Worm (Caenorhabditis elegans): Measurements from ENCODE around the gene srd-67.
"Not testable (repeated sequence)": the region's sequence is repeated elsewhere in the genome, so short reads cannot be mapped to it uniquely, and the experiment has no call there.

The srd-67 gene

ce11 chrIII:2272075-2272474 lies 26.4 kb upstream of the srd-67 start, which contains the start of gene fbxa-48:
TSS of gene fbxa-48 (minus strand) at chrIII:2272175.
- TF ChIP-seq drap-1 (GFP tag; optimal IDR thresholded peaks at IDR 0.05) (no peak), hlh-1 (tag; optimal IDR thresholded peaks at IDR 0.05) (no peak), bed-3 (GFP tag; optimal IDR thresholded peaks at IDR 0.05) (no peak), ham-2 (GFP tag; optimal IDR thresholded peaks at IDR 0.05) (no peak), sem-2 (GFP tag; optimal IDR thresholded peaks at IDR 0.05) (no peak), cnd-1 (tag; optimal IDR thresholded peaks at IDR 0.05) (no peak)

- TF ChIP-seq ztf-11 (tag; optimal IDR thresholded peaks at IDR 0.05), result no peak
- TF ChIP-seq hlh-1 (tag; optimal IDR thresholded peaks at IDR 0.05), result no peak
- no peak for TF ChIP-seq blmp-1 (tag; optimal IDR thresholded peaks at IDR 0.05)
- no peak for TF ChIP-seq elt-3 (tag; optimal IDR thresholded peaks at IDR 0.05)
- TF ChIP-seq tbx-8 (GFP tag; optimal IDR thresholded peaks at IDR 0.05), result no peak
- TF ChIP-seq elt-1 (tag; optimal IDR thresholded peaks at IDR 0.05; ENCODE audit: borderline replicate concordance, insufficient read depth), result no peak
- no peak for TF ChIP-seq unc-62 (GFP tag; optimal IDR thresholded peaks at IDR 0.05)
- no peak for TF ChIP-seq unc-120 (tag; optimal IDR thresholded peaks at IDR 0.05; ENCODE audit: poor library complexity, severe bottlenecking)
- TF ChIP-seq ceh-39 (tag; optimal IDR thresholded peaks at IDR 0.05), result no peak
- no peak for TF ChIP-seq unc-39 (tag; optimal IDR thresholded peaks at IDR 0.05)
- no peak for TF ChIP-seq pha-4 (tag; optimal IDR thresholded peaks at IDR 0.05)
- no peak for TF ChIP-seq lin-32 (GFP tag; optimal IDR thresholded peaks at IDR 0.05)
- no peak for TF ChIP-seq sem-2 (GFP tag; optimal IDR thresholded peaks at IDR 0.05)
- TF ChIP-seq mls-2 (tag; optimal IDR thresholded peaks at IDR 0.05), result no peak
- TF ChIP-seq snpc-4 (tag; optimal IDR thresholded peaks at IDR 0.05), result no peak
- no peak for TF ChIP-seq sptf-1 (tag; optimal IDR thresholded peaks at IDR 0.05)
- no peak for TF ChIP-seq mab-5 (tag; optimal IDR thresholded peaks at IDR 0.05)
- no peak for TF ChIP-seq nhr-2 (tag; optimal IDR thresholded peaks at IDR 0.05)
- no peak for TF ChIP-seq nhr-237 (tag; optimal IDR thresholded peaks at IDR 0.05)
Observed at ce11 chrIII:2265986-2266701, 20.5 kb upstream of the srd-67 start, which contains the start of gene fbxa-9. TSS of gene fbxa-9 (plus strand) at chrIII:2266651.

ce11 chrIII:2262942-2263341 lies 17.3 kb upstream of the srd-67 start, which contains the start of gene Y54F10BM.6:
TSS of gene Y54F10BM.6 (plus strand) at chrIII:2263242.
- TF ChIP-seq zip-8 (tag; optimal IDR thresholded peaks at IDR 0.05) (peak; percentile 6), sem-2 (GFP tag; optimal IDR thresholded peaks at IDR 0.05) (no peak), ceh-39 (tag; optimal IDR thresholded peaks at IDR 0.05) (peak; percentile 49)

- TF ChIP-seq sem-2, drap-1, tbx-8 (GFP tag; optimal IDR thresholded peaks at IDR 0.05): not testable (repeated sequence)
Observed at ce11 chrIII:2261353-2261752, 15.7 kb upstream of the srd-67 start, which contains the start of gene fbxa-42. TSS of gene fbxa-42 (minus strand) at chrIII:2261453.

DNA sequence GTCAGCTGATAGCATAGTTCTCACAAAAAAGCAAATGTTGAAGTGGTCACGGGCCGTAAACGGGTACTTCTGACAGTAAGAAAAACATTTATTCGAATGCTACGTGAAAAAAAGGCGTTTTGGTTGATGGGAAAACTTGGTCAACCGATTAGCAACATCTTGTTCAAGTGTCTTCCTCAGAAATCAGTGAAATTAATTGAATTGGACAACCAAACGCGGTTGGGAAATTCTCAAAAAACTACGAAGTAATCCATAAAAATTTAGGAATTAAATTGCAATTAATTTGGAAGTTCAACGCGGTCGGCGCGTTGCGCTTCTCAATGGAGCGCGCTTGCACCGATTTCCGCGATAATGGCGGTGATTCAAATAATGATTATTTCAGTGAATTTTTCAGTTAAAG lies 13.7 kb upstream of the srd-67 start:
- TF ChIP-seq nhr-237 (tag; optimal IDR thresholded peaks at IDR 0.05), result no peak
- no peak for TF ChIP-seq pha-4 (tag; optimal IDR thresholded peaks at IDR 0.05)
- TF ChIP-seq lsy-2 (tag; optimal IDR thresholded peaks at IDR 0.05), result no peak
- TF ChIP-seq ceh-39 (tag; optimal IDR thresholded peaks at IDR 0.05), result no peak
- TF ChIP-seq zip-8 (tag; optimal IDR thresholded peaks at IDR 0.05), result no peak
- TF ChIP-seq ztf-11 (tag; optimal IDR thresholded peaks at IDR 0.05), result no peak
- TF ChIP-seq nhr-76 (tag; optimal IDR thresholded peaks at IDR 0.05), result no peak
- TF ChIP-seq lin-13 (tag; optimal IDR thresholded peaks at IDR 0.05), result no peak
- no peak for TF ChIP-seq unc-120 (tag; optimal IDR thresholded peaks at IDR 0.05; ENCODE audit: poor library complexity, severe bottlenecking)
- TF ChIP-seq tbx-8 (GFP tag; optimal IDR thresholded peaks at IDR 0.05), result no peak

DNA sequence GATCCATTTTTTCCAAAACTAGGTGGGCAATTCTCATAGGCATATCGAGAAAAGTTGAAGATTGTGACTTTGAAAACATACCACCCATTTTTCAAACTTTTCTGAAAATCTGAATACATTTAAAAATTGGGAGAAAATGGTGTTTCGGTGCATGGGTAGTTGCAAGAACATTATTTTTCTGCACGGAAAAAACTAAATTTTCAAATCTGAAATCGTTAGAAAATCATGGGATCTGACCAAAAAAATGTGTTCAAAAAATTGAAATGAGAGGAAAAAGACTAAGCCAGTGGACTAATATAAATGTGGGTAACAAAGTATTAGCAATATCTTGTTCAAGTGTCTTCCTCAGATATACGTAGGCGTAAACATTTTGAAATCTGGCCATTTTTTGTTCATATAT lies 13.2 kb upstream of the srd-67 start, which contains the start of gene fbxa-43:
Gene fbxa-43 (minus strand): TSS at position 101 of the 400 bp plus-strand sequence.
- no peak for TF ChIP-seq ceh-39 (tag; optimal IDR thresholded peaks at IDR 0.05)
- no peak for TF ChIP-seq bed-3 (GFP tag; optimal IDR thresholded peaks at IDR 0.05)
- TF ChIP-seq mab-5 (tag; optimal IDR thresholded peaks at IDR 0.05), result no peak
- TF ChIP-seq flh-1 (GFP tag; optimal IDR thresholded peaks at IDR 0.05), result no peak
- no peak for TF ChIP-seq nhr-237 (tag; optimal IDR thresholded peaks at IDR 0.05)
- TF ChIP-seq nhr-28 (tag; optimal IDR thresholded peaks at IDR 0.05), result no peak
- no peak for TF ChIP-seq ces-1 (GFP tag; optimal IDR thresholded peaks at IDR 0.05)
- no peak for TF ChIP-seq drap-1 (GFP tag; optimal IDR thresholded peaks at IDR 0.05)

Measured in whole organism, mixed stage, embryonic.